Worm (Caenorhabditis elegans) whole organism, mixed stage, embryonic: ENCODE measurements around the gene dnc-3.

Experiments used
- ceh-43 ChIP-seq: fragments of 200-800 bp; sonication (Bioruptor generic); optimal IDR thresholded peaks from 2 replicates; lab custom pipeline; 2018; ENCODE audit warnings: mild to moderate bottlenecking, missing genetic modification characterization, moderate library complexity, missing compliant biosample characterization
- elt-3 ChIP-seq: fragments of 150-350 bp; optimal IDR thresholded peaks from 2 replicates; lab custom pipeline; 2014; ENCODE audit warnings: missing biosample characterization, missing genetic modification characterization
- lsy-2 ChIP-seq: fragments of 150-350 bp; optimal IDR thresholded peaks from 2 replicates; lab custom pipeline; 2014; ENCODE audit warnings: missing biosample characterization, missing genetic modification characterization
- nhr-237 ChIP-seq: fragments of 150-350 bp; optimal IDR thresholded peaks from 2 replicates; lab custom pipeline; 2014; ENCODE audit warnings: missing biosample characterization, missing genetic modification characterization
- nhr-28 ChIP-seq: fragments of 150-350 bp; optimal IDR thresholded peaks from 2 replicates; lab custom pipeline; 2014; ENCODE audit warnings: missing biosample characterization, missing genetic modification characterization
- tbx-8 ChIP-seq: fragments of 200-800 bp; sonication (Bioruptor generic); optimal IDR thresholded peaks from 2 replicates; lab custom pipeline; 2018; ENCODE audit warnings: mild to moderate bottlenecking, missing genetic modification characterization, moderate library complexity, missing compliant biosample characterization
- unc-120 ChIP-seq: sonication (generic microtip); optimal IDR thresholded peaks from 2 replicates; lab custom pipeline; 2017; ENCODE audit warnings: missing genetic modification characterization, missing compliant biosample characterization; ENCODE audit not compliant: poor library complexity, severe bottlenecking
- ztf-11 ChIP-seq: fragments of 150-350 bp; optimal IDR thresholded peaks from 2 replicates; lab custom pipeline; 2014; ENCODE audit warnings: missing biosample characterization, missing genetic modification characterization

ce11 chrII:3512240-3512639, 41.3 kb upstream of the dnc-3 start, which contains the start of gene Y49F6B.19:
- TF ChIP-seq ceh-43 (GFP tag; lab: Kevin White, UChicago) (no peak), elt-3 (tag; lab: Kevin White, UChicago) (no peak), tbx-8 (GFP tag; lab: Kevin White, UChicago) (no peak), unc-120 (tag; lab: Kevin White, UChicago) (no peak), nhr-28 (no peak), nhr-237 (tag; lab: Kevin White, UChicago) (no peak), ztf-11 (tag; lab: Kevin White, UChicago) (no peak), lsy-2 (tag; lab: Kevin White, UChicago) (no peak)
